Fruit fly (Drosophila melanogaster): ENCODE measurements around the gene CYLD.

CYLD gene

dm6 chr2L:10339212-10339721 is 39.6 kb upstream of the CYLD start, which contains the start of gene SamDC (continued):
- TF ChIP-seq CG14050 (GFP tag; IDR thresholded peaks at IDR 0.05): peak; percentile 19; the same call in 1 of the 3 replicates
- TF ChIP-seq Xbp1 (GFP tag; optimal IDR thresholded peaks at IDR 0.05): peak; percentile 51
- peak; percentile 23 for TF ChIP-seq HLH54F (GFP tag; optimal IDR thresholded peaks at IDR 0.05)
- TF ChIP-seq eyg (GFP tag; optimal IDR thresholded peaks at IDR 0.05): peak; percentile 18
- TF ChIP-seq CkIIα-i1 (GFP tag; IDR thresholded peaks at IDR 0.05): no peak
- TF ChIP-seq CG9817 (tag; optimal IDR thresholded peaks at IDR 0.05): peak; percentile 29
- TF ChIP-seq lab (GFP tag; optimal IDR thresholded peaks at IDR 0.05): no peak
- TF ChIP-seq CG3847 (GFP tag; IDR thresholded peaks at IDR 0.05): no peak; the same call in none of the 2 replicates
- TF ChIP-seq pnt (GFP tag; optimal IDR thresholded peaks at IDR 0.05): peak; percentile 2
- TF ChIP-seq Hr51 (GFP tag; optimal IDR thresholded peaks at IDR 0.05): peak; percentile 40 to 60
- TF ChIP-seq Poxn (GFP tag; IDR thresholded peaks at IDR 0.05): no peak
- TF ChIP-seq ems (GFP tag; optimal IDR thresholded peaks at IDR 0.05): peak; percentile 8
- TF ChIP-seq mirr (GFP tag; optimal IDR thresholded peaks at IDR 0.05): peak; percentile 47
- no peak for TF ChIP-seq CG10959 (GFP tag; IDR thresholded peaks at IDR 0.05)
- TF ChIP-seq CG17328 (GFP tag; IDR thresholded peaks at IDR 0.05): peak; percentile 24; the same call in 1 of the 2 replicates

dm6 chr2L:10334854-10335277 is 35.2 kb upstream of the CYLD start:
- TF ChIP-seq h (optimal IDR thresholded peaks at IDR 0.05) (no peak), CG12769 (tag; optimal IDR thresholded peaks at IDR 0.05) (peak; percentile 95), GATAe (GFP tag; conservative IDR thresholded peaks at IDR 0.05) (peak; percentile 93), CG7745 (tag; optimal IDR thresholded peaks at IDR 0.05) (peak; percentile 66), en (GFP tag; optimal IDR thresholded peaks at IDR 0.05) (no peak), Blimp-1 (GFP tag; optimal IDR thresholded peaks at IDR 0.05) (no peak), CG30431 (GFP tag; optimal IDR thresholded peaks at IDR 0.05) (no peak), E2f2 (GFP tag; IDR thresholded peaks at IDR 0.05) (peak; percentile 30; the same call in 1 of the 2 replicates), Hey (tag; optimal IDR thresholded peaks at IDR 0.05) (no peak), tgo (GFP tag; IDR thresholded peaks at IDR 0.05) (no peak; the same call in 2 of the 3 replicates), NfI (GFP tag; optimal IDR thresholded peaks at IDR 0.05) (peak; percentile 59), CG10147 (GFP tag; optimal IDR thresholded peaks at IDR 0.05) (peak; percentile 64), CG31365 (tag; optimal IDR thresholded peaks at IDR 0.05) (no peak), chif (GFP tag; optimal IDR thresholded peaks at IDR 0.05) (peak in 1 of 2 experiments; percentile 41), Doc3 (GFP tag; IDR thresholded peaks at IDR 0.05; ENCODE audit: partially characterized antibody) (0 out of 3 replicates have a peak, but pooled peaks have one; percentile 11), chm (GFP tag; IDR thresholded peaks at IDR 0.05) (no peak; the same call in 1 of the 2 replicates), btn (GFP tag; optimal IDR thresholded peaks at IDR 0.05) (peak; percentile 5), CG2889 (GFP tag; IDR thresholded peaks at IDR 0.05) (no peak), CG10274 (GFP tag; optimal IDR thresholded peaks at IDR 0.05) (peak; percentile 28), CG17328 (GFP tag; IDR thresholded peaks at IDR 0.05) (peak; percentile 53), CG32532 (GFP tag; IDR thresholded peaks at IDR 0.05) (peak; percentile 76; the same call in 1 of the 2 replicates), PHDP (tag; optimal IDR thresholded peaks at IDR 0.05) (peak; percentile 65), CG14667 (GFP tag; IDR thresholded peaks at IDR 0.05) (no peak), gcm2 (GFP tag; optimal IDR thresholded peaks at IDR 0.05) (peak; percentile 22), unc-4 (GFP tag; IDR thresholded peaks at IDR 0.05; ENCODE audit: partially characterized antibody) (peak; percentile 67), lab (GFP tag; optimal IDR thresholded peaks at IDR 0.05) (peak; percentile 93), Xbp1 (GFP tag; optimal IDR thresholded peaks at IDR 0.05) (peak; percentile 44), Sox102F (GFP tag; optimal IDR thresholded peaks at IDR 0.05) (no peak), pfk (GFP tag; optimal IDR thresholded peaks at IDR 0.05) (peak; percentile 78), CG14050 (GFP tag; IDR thresholded peaks at IDR 0.05) (no peak), pros (GFP tag; optimal IDR thresholded peaks at IDR 0.05) (peak; percentile 74), disco-r (GFP tag; optimal IDR thresholded peaks at IDR 0.05) (peak; percentile 24), CG12299 (tag; optimal IDR thresholded peaks at IDR 0.05) (peak; percentile 70), Eip74EF (GFP tag; optimal IDR thresholded peaks at IDR 0.05) (peak in 1 of 2 experiments; percentile 93), sob (GFP tag; IDR thresholded peaks at IDR 0.05) (peak; percentile 72; the same call in 1 of the 2 replicates), CG8944 (GFP tag; optimal IDR thresholded peaks at IDR 0.05) (no peak), zen2 (GFP tag; IDR thresholded peaks at IDR 0.05; ENCODE audit: partially characterized antibody) (no peak; the same call in 2 of the 3 replicates)
